Worm (Caenorhabditis elegans): ENCODE data around the gene ptr-18.

DNA sequence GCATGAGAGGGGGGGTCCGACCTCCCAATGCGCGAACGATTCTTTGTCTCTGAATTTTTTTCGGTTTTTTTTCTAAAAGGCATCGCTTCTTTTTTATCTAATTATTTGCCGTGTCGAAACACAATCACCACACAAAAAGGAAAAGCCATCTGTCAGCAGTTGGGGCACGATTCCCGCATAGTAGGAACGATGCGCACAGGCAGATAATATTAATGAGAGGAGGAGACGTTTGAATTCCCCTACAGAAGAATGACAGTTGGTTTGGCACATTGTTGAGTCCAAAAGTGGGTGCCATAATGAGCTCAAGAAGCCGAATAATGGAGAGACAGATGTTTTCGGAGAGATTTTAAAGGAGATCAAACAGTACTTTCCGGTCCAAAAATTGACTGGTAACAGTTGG, 19.4 kb downstream of the ptr-18 start:
- TF ChIP-seq zfp-2 (tag; optimal IDR thresholded peaks at IDR 0.05): no peak
- TF ChIP-seq dpl-1 (GFP tag; optimal IDR thresholded peaks at IDR 0.05): no peak
- TF ChIP-seq snpc-4 (tag; optimal IDR thresholded peaks at IDR 0.05): no peak
- no peak for TF ChIP-seq nhr-28 (tag; optimal IDR thresholded peaks at IDR 0.05)
- no peak for TF ChIP-seq nhr-11 (tag; optimal IDR thresholded peaks at IDR 0.05)
- no peak for TF ChIP-seq hlh-30 (tag; optimal IDR thresholded peaks at IDR 0.05; ENCODE audit: insufficient read depth)
- no peak for TF ChIP-seq aha-1 (tag)
- no peak for TF ChIP-seq fkh-10 (GFP tag; optimal IDR thresholded peaks at IDR 0.05)
- TF ChIP-seq unc-62 (GFP tag; optimal IDR thresholded peaks at IDR 0.05 in 1 of 2): no peak
- no peak for TF ChIP-seq unc-62 (tag; optimal IDR thresholded peaks at IDR 0.05)
- no peak for TF ChIP-seq pqm-1 (tag; optimal IDR thresholded peaks at IDR 0.05)
- no peak for TF ChIP-seq unc-130 (GFP tag; optimal IDR thresholded peaks at IDR 0.05)
- no peak for TF ChIP-seq lin-13 (GFP tag; optimal IDR thresholded peaks at IDR 0.05)
- TF ChIP-seq ceh-82 (tag; optimal IDR thresholded peaks at IDR 0.05): no peak
- TF ChIP-seq hmg-1.1 (GFP tag; IDR thresholded peaks at IDR 0.05): no peak
